Fruit fly (Drosophila melanogaster) whole organism, embryonic: ENCODE data around the gene CG8543.
"Not testable (repeated sequence)": the region's sequence is repeated elsewhere in the genome, so short reads cannot be mapped to it uniquely, and the experiment has no call there.

ENCODE experiments used
- CG11695 ChIP-seq: fragments of 200-800 bp; sonication (Bioruptor generic); IDR thresholded peaks from 3 replicates; pipeline ENCODE4 v1.3.6; 2022; ENCODE audit warnings: missing biosample characterization, missing genetic modification characterization
- CG32767 ChIP-seq: fragments of 200-800 bp; sonication (Bioruptor generic); IDR thresholded peaks from 2 replicates; pipeline ENCODE4 v1.3.6; 2022; ENCODE audit warnings: missing biosample characterization, missing genetic modification characterization
- CTCF ChIP-seq: fragments of 200-800 bp; sonication (Bioruptor generic); optimal IDR thresholded peaks from 2 replicates; lab custom pipeline; 2017; ENCODE audit warnings: missing biosample characterization, mild to moderate bottlenecking, missing genetic modification characterization, moderate library complexity
- Eip74EF ChIP-seq, 2 experiments: fragments of 200-800 bp in 1 of 2; fragments of >200 bp in 1 of 2; sonication (Bioruptor generic) in 1 of 2; optimal IDR thresholded peaks; 2 replicates each; lab custom pipeline; 2017 to 2019; ENCODE audit warnings: missing biosample characterization in 2 of 2, missing genetic modification characterization in 2 of 2, mild to moderate bottlenecking in 1 of 2, moderate library complexity in 1 of 2
- HmgD ChIP-seq: fragments of 200-800 bp; sonication (Bioruptor generic); optimal IDR thresholded peaks from 3 replicates; lab custom pipeline; 2016; ENCODE audit warnings: missing biosample characterization, missing genetic modification characterization
- Hmr ChIP-seq: fragments of 200-800 bp; sonication (Bioruptor generic); optimal IDR thresholded peaks from 3 replicates; lab custom pipeline; 2017; ENCODE audit warnings: mild to moderate bottlenecking, missing biosample characterization, missing genetic modification reagents, missing genetic modification characterization
- Stat92E ChIP-seq, 3 experiments: fragments of >200 bp in 2 of 3; fragments of 200-800 bp in 1 of 3; sonication (Bioruptor generic) in 1 of 3; optimal IDR thresholded peaks; 2 replicates each; lab custom pipeline; 2017 to 2019; ENCODE audit warnings: missing biosample characterization in 3 of 3, missing genetic modification characterization in 3 of 3, mild to moderate bottlenecking in 1 of 3, moderate library complexity in 1 of 3
- slp2 ChIP-seq: fragments of 200-800 bp; sonication (Bioruptor generic); optimal IDR thresholded peaks from 2 replicates; lab custom pipeline; 2016; ENCODE audit warnings: missing biosample characterization, missing genetic modification characterization

DNA sequence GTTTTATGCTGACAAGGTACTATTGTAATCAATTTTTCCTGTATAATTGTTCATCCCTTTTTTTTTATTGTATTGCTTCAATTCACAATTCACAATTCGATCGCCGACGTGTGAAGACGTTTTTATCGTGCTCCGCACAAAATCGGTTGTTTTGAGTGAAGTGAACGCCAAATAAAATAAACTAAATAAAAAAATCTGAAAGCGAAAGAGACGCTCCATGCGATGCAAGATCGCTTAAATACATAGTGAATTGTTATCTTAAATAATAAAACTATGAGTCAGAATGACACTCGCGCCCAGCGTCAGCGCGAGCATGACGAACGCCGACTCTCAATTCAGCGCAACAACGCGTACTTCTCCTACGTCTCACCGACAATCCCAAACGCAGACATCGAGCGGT is 28.6 kb upstream of the CG8543 start, which contains the start of gene CG8539:
- TF ChIP-seq slp2; CTCF; Stat92E (GFP tag; optimal IDR thresholded peaks at IDR 0.05; lab: Kevin White, UChicago); Eip74EF (GFP tag; optimal IDR thresholded peaks at IDR 0.05; lab: Kevin White, UChicago); HmgD (GFP tag; lab: Kevin White, UChicago); CG32767 (GFP tag; lab: Robert Waterston, UW); Hmr; CG11695 (GFP tag; lab: Robert Waterston, UW): not testable (repeated sequence)
